Worm (Caenorhabditis elegans): ENCODE measurements around the gene F55G11.1.

DNA sequence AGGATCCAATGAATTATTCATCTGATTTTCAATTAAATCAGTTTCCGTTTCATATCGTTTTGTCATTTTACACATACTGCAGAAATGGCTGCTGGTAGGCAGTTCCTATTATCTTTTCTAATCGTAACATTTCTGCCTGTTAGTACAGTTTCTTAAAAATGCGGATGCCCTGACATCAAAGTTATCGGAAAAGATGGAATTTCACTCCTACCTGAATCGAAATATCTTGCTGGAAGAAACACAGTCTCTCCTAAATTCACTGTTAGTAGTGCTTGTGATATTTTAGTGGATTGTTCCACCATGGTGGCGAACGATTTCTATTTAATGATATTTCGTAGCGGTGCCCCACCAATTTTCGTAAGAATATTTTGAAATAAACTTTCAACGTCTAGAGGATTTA is 2.1 kb upstream of the F55G11.1 start, which contains the start of gene F55G11.10:
- TF ChIP-seq unc-130 (GFP tag; optimal IDR thresholded peaks at IDR 0.05): no peak
- TF ChIP-seq nhr-41 (GFP tag; IDR thresholded peaks at IDR 0.05): no peak
- TF ChIP-seq ceh-44 (GFP tag; IDR thresholded peaks at IDR 0.05): no peak
- TF ChIP-seq daf-12 (tag; optimal IDR thresholded peaks at IDR 0.05): no peak
- no peak for TF ChIP-seq lin-39 (tag; optimal IDR thresholded peaks at IDR 0.05)
- no peak for TF ChIP-seq tag-97 (GFP tag; IDR thresholded peaks at IDR 0.05)
- TF ChIP-seq pha-4 (GFP tag; IDR thresholded peaks at IDR 0.05): no peak
- no peak for TF ChIP-seq pha-4 (tag; optimal IDR thresholded peaks at IDR 0.05)
- no peak for TF ChIP-seq nhr-76 (tag; optimal IDR thresholded peaks at IDR 0.05)
- TF ChIP-seq ceh-32 (tag; optimal IDR thresholded peaks at IDR 0.05; ENCODE audit: poor library complexity): no peak
- no peak for TF ChIP-seq skn-1 (tag; optimal IDR thresholded peaks at IDR 0.05)
- TF ChIP-seq unc-39 (tag; optimal IDR thresholded peaks at IDR 0.05): no peak
